Worm (Caenorhabditis elegans): ENCODE measurements around the gene C27B7.6.
A peak's percentile ranks its signal among the peaks of the same experiment; 100 is the strongest.

C27B7.6 gene

DNA sequence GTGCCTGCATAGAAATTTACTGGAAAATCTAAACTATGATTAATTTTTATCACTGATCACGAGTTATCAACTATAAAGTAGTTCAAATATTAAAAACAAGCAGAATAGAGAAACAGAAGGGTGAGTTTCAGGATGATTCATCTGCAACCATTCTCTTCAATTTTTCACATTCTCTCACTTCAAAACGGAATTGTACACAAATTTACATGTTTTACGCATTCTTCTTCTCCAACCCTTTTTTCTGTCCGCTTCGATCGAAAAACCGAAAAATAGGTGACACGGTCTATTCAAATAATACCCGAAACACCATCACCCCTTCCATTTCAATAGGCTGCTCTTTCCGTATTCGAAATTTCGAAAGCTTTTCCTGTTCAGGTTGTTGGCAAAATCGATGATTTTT, 27.4 kb upstream of the C27B7.6 start, which contains the start of gene D1046.4:
D1046.4 (plus strand) TSS at position 301 of the 400 bp plus-strand sequence.
- TF ChIP-seq ceh-16 (tag; optimal IDR thresholded peaks at IDR 0.05) = no peak
- TF ChIP-seq unc-55 (GFP tag; optimal IDR thresholded peaks at IDR 0.05) = no peak
- no peak for TF ChIP-seq nhr-12 (tag; optimal IDR thresholded peaks at IDR 0.05)
- TF ChIP-seq lsy-2 (tag; optimal IDR thresholded peaks at IDR 0.05) = no peak
- TF ChIP-seq unc-62 (GFP tag; optimal IDR thresholded peaks at IDR 0.05) = no peak
- TF ChIP-seq F13H6.1 (tag; optimal IDR thresholded peaks at IDR 0.05) = no peak
- TF ChIP-seq dmd-4 (tag; optimal IDR thresholded peaks at IDR 0.05) = no peak
- TF ChIP-seq gmeb-1 (tag; optimal IDR thresholded peaks at IDR 0.05) = no peak
- TF ChIP-seq nhr-129 (tag; optimal IDR thresholded peaks at IDR 0.05) = no peak
- no peak for TF ChIP-seq elt-3 (tag; optimal IDR thresholded peaks at IDR 0.05)
- no peak for TF ChIP-seq snpc-4 (tag; optimal IDR thresholded peaks at IDR 0.05)
- TF ChIP-seq egl-27 (tag; optimal IDR thresholded peaks at IDR 0.05) = no peak
- TF ChIP-seq sma-9 (GFP tag; optimal IDR thresholded peaks at IDR 0.05) = no peak
- no peak for TF ChIP-seq sma-9 (tag; optimal IDR thresholded peaks at IDR 0.05)
- no peak for TF ChIP-seq mbf-1 (tag; optimal IDR thresholded peaks at IDR 0.05)
- no peak for TF ChIP-seq Y55F3AM.14 (GFP tag; optimal IDR thresholded peaks at IDR 0.05)

DNA sequence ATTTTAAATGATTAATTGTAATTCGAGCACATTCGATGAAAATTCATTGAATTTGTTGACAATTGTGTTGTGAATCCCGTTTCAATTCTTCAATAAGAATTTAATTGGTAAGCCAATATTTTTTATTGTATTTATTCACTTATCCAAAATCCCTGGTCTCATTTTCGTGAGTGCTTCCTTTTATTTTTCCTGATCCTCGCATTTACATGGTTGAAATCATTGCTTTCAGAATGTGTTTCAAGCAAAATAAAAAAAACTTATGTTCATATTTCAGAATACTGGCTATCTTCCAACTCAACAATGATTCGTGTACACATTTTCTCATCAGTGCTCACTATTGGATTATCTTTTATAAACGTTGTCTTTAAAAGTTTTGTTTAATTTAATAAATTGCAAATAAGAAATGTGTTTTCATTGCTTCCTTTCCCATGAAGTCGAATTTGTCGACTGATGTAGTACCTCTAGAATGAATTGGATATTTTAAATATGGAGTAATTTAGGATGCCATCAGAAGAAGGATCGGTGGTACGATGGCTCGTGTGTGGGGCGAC, 23.9 kb upstream of the C27B7.6 start, which contains the start of the genes D1046.18 and slc-25A26:
D1046.18 (plus strand) TSS at position 301 of the 551 bp plus-strand sequence.
slc-25A26 (plus strand) TSS at position 501 of the 551 bp plus-strand sequence.
- no peak for TF ChIP-seq ZK546.5 (tag; optimal IDR thresholded peaks at IDR 0.05)
- TF ChIP-seq mab-5 (tag; optimal IDR thresholded peaks at IDR 0.05) = no peak
- no peak for TF ChIP-seq blmp-1 (tag; optimal IDR thresholded peaks at IDR 0.05; ENCODE audit: insufficient read depth)
- TF ChIP-seq nhr-129 (tag; optimal IDR thresholded peaks at IDR 0.05) = no peak
- no peak for TF ChIP-seq C34F6.9 (tag; optimal IDR thresholded peaks at IDR 0.05)
- no peak for TF ChIP-seq unc-39 (tag; optimal IDR thresholded peaks at IDR 0.05)
- no peak for TF ChIP-seq zag-1 (tag; optimal IDR thresholded peaks at IDR 0.05)
- TF ChIP-seq sma-9 (GFP tag; optimal IDR thresholded peaks at IDR 0.05) = no peak
- TF ChIP-seq sma-9 (tag; optimal IDR thresholded peaks at IDR 0.05) = no peak
- no peak for TF ChIP-seq ztf-1 (GFP tag; conservative IDR thresholded peaks at IDR 0.05)
- no peak for TF ChIP-seq elt-3 (tag; optimal IDR thresholded peaks at IDR 0.05)

DNA sequence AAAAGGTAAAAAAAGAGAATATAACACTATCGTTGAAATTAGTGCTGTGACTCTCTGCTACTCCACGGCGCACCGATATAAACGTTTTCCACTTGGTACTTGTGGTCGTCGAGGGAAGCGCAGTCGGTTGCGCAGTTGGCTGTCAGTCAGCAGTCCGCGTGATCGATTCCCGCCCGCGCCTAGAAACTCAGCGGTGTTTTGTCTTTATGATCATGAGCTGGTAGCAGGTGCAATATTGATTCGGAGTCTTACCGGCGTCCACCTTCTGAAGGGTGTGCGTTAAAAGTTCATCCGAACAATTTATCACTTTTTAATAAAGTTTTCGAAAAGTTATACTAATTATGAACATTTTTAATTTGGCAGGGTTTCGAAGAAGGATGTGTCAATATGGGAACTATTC, 20.9 kb upstream of the C27B7.6 start:
- TF ChIP-seq Y55F3AM.14 (GFP tag; optimal IDR thresholded peaks at IDR 0.05) = peak; percentile 71
- peak; percentile 29 for TF ChIP-seq ztf-4 (tag; optimal IDR thresholded peaks at IDR 0.05)
- no peak for TF ChIP-seq alr-1 (tag; optimal IDR thresholded peaks at IDR 0.05)
- no peak for TF ChIP-seq ztf-11 (tag; optimal IDR thresholded peaks at IDR 0.05)
- TF ChIP-seq sem-4 (tag; optimal IDR thresholded peaks at IDR 0.05) = peak; percentile 52
- no peak for TF ChIP-seq nhr-12 (tag; optimal IDR thresholded peaks at IDR 0.05)
- TF ChIP-seq R02D3.7 (tag; optimal IDR thresholded peaks at IDR 0.05) = no peak
- no peak for TF ChIP-seq dmd-4 (tag; optimal IDR thresholded peaks at IDR 0.05)
- TF ChIP-seq lin-39 (tag; optimal IDR thresholded peaks at IDR 0.05) = no peak
- TF ChIP-seq ceh-16 (tag; optimal IDR thresholded peaks at IDR 0.05) = peak; percentile 42
- TF ChIP-seq lin-13 (GFP tag; optimal IDR thresholded peaks at IDR 0.05) = peak; percentile 70
- TF ChIP-seq blmp-1 (tag; optimal IDR thresholded peaks at IDR 0.05; ENCODE audit: insufficient read depth) = no peak
- peak; percentile 87 for TF ChIP-seq F13H6.1 (tag; optimal IDR thresholded peaks at IDR 0.05)
- no peak for TF ChIP-seq ZK546.5 (tag; optimal IDR thresholded peaks at IDR 0.05)
- peak; percentile 81 for TF ChIP-seq sma-3 (GFP tag; optimal IDR thresholded peaks at IDR 0.05)
- TF ChIP-seq nhr-23 (tag; optimal IDR thresholded peaks at IDR 0.05) = no peak
- TF ChIP-seq unc-62 (GFP tag; optimal IDR thresholded peaks at IDR 0.05) = no peak
- TF ChIP-seq nhr-11 (tag; optimal IDR thresholded peaks at IDR 0.05) = no peak
- peak in 1 of 2 experiments; percentile 45 for TF ChIP-seq mdl-1 (tag; optimal IDR thresholded peaks at IDR 0.05)
- no peak for TF ChIP-seq aly-2 (tag; optimal IDR thresholded peaks at IDR 0.05)
- no peak for TF ChIP-seq ama-1 (optimal IDR thresholded peaks at IDR 0.05)
- TF ChIP-seq skn-1 (tag; optimal IDR thresholded peaks at IDR 0.05) = no peak
- TF ChIP-seq gmeb-1 (tag; optimal IDR thresholded peaks at IDR 0.05) = peak; percentile 68
- no peak for TF ChIP-seq nhr-237 (tag; optimal IDR thresholded peaks at IDR 0.05)
- peak; percentile 78 for TF ChIP-seq lin-11 (tag; optimal IDR thresholded peaks at IDR 0.05)
- peak; percentile 18 for TF ChIP-seq snpc-4 (tag; optimal IDR thresholded peaks at IDR 0.05)
- TF ChIP-seq ceh-82 (tag; optimal IDR thresholded peaks at IDR 0.05) = no peak
- no peak for TF ChIP-seq elt-3 (tag; optimal IDR thresholded peaks at IDR 0.05)
- peak in 1 of 2 experiments; percentile 23 for TF ChIP-seq lsy-2 (tag; optimal IDR thresholded peaks at IDR 0.05)
- peak; percentile 54 for TF ChIP-seq unc-55 (GFP tag; optimal IDR thresholded peaks at IDR 0.05)
- peak; percentile 24 for TF ChIP-seq nhr-10 (tag; optimal IDR thresholded peaks at IDR 0.05)
- TF ChIP-seq mab-5 (tag; optimal IDR thresholded peaks at IDR 0.05) = peak; percentile 22
- TF ChIP-seq ztf-1 (GFP tag; conservative IDR thresholded peaks at IDR 0.05) = no peak
- peak; percentile 63 for TF ChIP-seq C34F6.9 (tag; optimal IDR thresholded peaks at IDR 0.05)
- no peak for TF ChIP-seq unc-39 (tag; optimal IDR thresholded peaks at IDR 0.05)
- peak; percentile 75 for TF ChIP-seq sma-9 (GFP tag; optimal IDR thresholded peaks at IDR 0.05)
- no peak for TF ChIP-seq sma-9 (tag; optimal IDR thresholded peaks at IDR 0.05)
- no peak for TF ChIP-seq elt-1 (tag; optimal IDR thresholded peaks at IDR 0.05)
- TF ChIP-seq nhr-6 (tag; optimal IDR thresholded peaks at IDR 0.05) = no peak
- TF ChIP-seq nhr-25 (tag; optimal IDR thresholded peaks at IDR 0.05) = peak; percentile 54
- TF ChIP-seq crh-2 (tag; optimal IDR thresholded peaks at IDR 0.05) = peak; percentile 68
- TF ChIP-seq nhr-21 (tag; optimal IDR thresholded peaks at IDR 0.05) = peak; percentile 84
- peak; percentile 82 for TF ChIP-seq nhr-129 (tag; optimal IDR thresholded peaks at IDR 0.05)
- peak; percentile 41 for TF ChIP-seq egl-27 (tag; optimal IDR thresholded peaks at IDR 0.05)
- no peak for TF ChIP-seq mbf-1 (tag; optimal IDR thresholded peaks at IDR 0.05)
